Worm (Caenorhabditis elegans) whole organism, young adult: Measurements from ENCODE around the gene C30G12.6.
A peak's percentile ranks its signal among the peaks of the same experiment; 100 is the strongest.

Experiments
- Y79H2A.3 ChIP-seq: fragments of 200-800 bp; sonication (Bioruptor generic); conservative IDR thresholded peaks from 2 replicates; pipeline ENCODE4 v1.3.6; 2022; ENCODE audit warnings: missing genetic modification reagents, missing genetic modification characterization, missing compliant biosample characterization
- ZK185.1 ChIP-seq: sonication (generic microtip); optimal IDR thresholded peaks from 2 replicates; lab custom pipeline; 2016; ENCODE audit warnings: mild to moderate bottlenecking, missing genetic modification characterization, missing compliant biosample characterization; ENCODE audit not compliant: poor library complexity, severe bottlenecking
- atf-7 ChIP-seq: sonication (generic microtip); optimal IDR thresholded peaks from 2 replicates; lab custom pipeline; 2017; ENCODE audit warnings: mild to moderate bottlenecking, missing genetic modification characterization, missing compliant biosample characterization
- attf-3 ChIP-seq: fragments of 200-800 bp; sonication (Bioruptor generic); conservative IDR thresholded peaks from 2 replicates; pipeline ENCODE4 v1.3.6; 2022; ENCODE audit warnings: missing genetic modification reagents, missing genetic modification characterization, missing compliant biosample characterization
- attf-5 ChIP-seq: fragments of 200-800 bp; sonication (Bioruptor generic); optimal IDR thresholded peaks from 2 replicates; lab custom pipeline; 2018; ENCODE audit warnings: mild to moderate bottlenecking, missing genetic modification characterization, missing compliant biosample characterization
- ceh-100 ChIP-seq: fragments of 200-800 bp; sonication (Bioruptor generic); IDR thresholded peaks from 2 replicates; pipeline ENCODE4 v1.3.6; 2022; ENCODE audit warnings: missing genetic modification reagents, missing genetic modification characterization, missing compliant biosample characterization
- ceh-58 ChIP-seq: fragments of 200-800 bp; sonication (Bioruptor generic); IDR thresholded peaks from 2 replicates; pipeline ENCODE4 v1.3.6; 2022; ENCODE audit warnings: missing genetic modification characterization, missing compliant biosample characterization
- egl-44 ChIP-seq: fragments of 200-800 bp; sonication (Bioruptor generic); IDR thresholded peaks from 2 replicates; pipeline ENCODE4 v1.3.6; 2022; ENCODE audit warnings: missing genetic modification reagents, missing genetic modification characterization, missing compliant biosample characterization
- ekl-4 ChIP-seq: fragments of 200-800 bp; sonication (Bioruptor generic); IDR thresholded peaks from 2 replicates; pipeline ENCODE4 v1.3.6; 2022; ENCODE audit warnings: missing genetic modification reagents, missing genetic modification characterization, missing compliant biosample characterization
- gei-17 ChIP-seq: fragments of 200-800 bp; sonication (Bioruptor generic); optimal IDR thresholded peaks from 2 replicates; lab custom pipeline; 2018; ENCODE audit warnings: mild to moderate bottlenecking, missing genetic modification characterization, missing compliant biosample characterization
- hlh-12 ChIP-seq: sonication (generic microtip); optimal IDR thresholded peaks from 2 replicates; lab custom pipeline; 2016; ENCODE audit warnings: missing genetic modification characterization, missing compliant biosample characterization
- hlh-26 ChIP-seq: fragments of 200-800 bp; sonication (Bioruptor generic); conservative IDR thresholded peaks from 2 replicates; pipeline ENCODE4 v1.3.6; 2022; ENCODE audit warnings: missing genetic modification reagents, missing genetic modification characterization, missing compliant biosample characterization
- hmg-1.2 ChIP-seq: fragments of 200-800 bp; sonication (Bioruptor generic); IDR thresholded peaks from 2 replicates; pipeline ENCODE4 v1.3.6; 2022; ENCODE audit warnings: missing genetic modification reagents, missing genetic modification characterization, missing compliant biosample characterization
- let-607 ChIP-seq, 2 experiments: fragments of 200-800 bp in 1 of 2; sonication (Bioruptor generic) in 1 of 2; sonication (generic microtip) in 1 of 2; optimal IDR thresholded peaks; 2 replicates each; lab custom pipeline; 2016 to 2018; ENCODE audit warnings: mild to moderate bottlenecking in 2 of 2, missing compliant biosample characterization in 2 of 2, missing genetic modification characterization in 2 of 2, moderate library complexity in 2 of 2, missing genotype in 1 of 2
- lin-40 ChIP-seq: sonication (generic microtip); optimal IDR thresholded peaks from 2 replicates; lab custom pipeline; 2016; ENCODE audit warnings: missing genetic modification characterization, mild to moderate bottlenecking, missing compliant biosample characterization, missing genotype, missing genetic modification reagents
- lsy-27 ChIP-seq: sonication (generic microtip); optimal IDR thresholded peaks from 2 replicates; lab custom pipeline; 2017; ENCODE audit warnings: missing genetic modification characterization, mild to moderate bottlenecking, missing compliant biosample characterization, antibody characterized with exemption, missing genotype, borderline replicate concordance; ENCODE audit not compliant: insufficient read depth
- madf-10 ChIP-seq: sonication (generic microtip); optimal IDR thresholded peaks from 2 replicates; lab custom pipeline; 2016; ENCODE audit warnings: mild to moderate bottlenecking, missing genetic modification characterization, missing compliant biosample characterization
- madf-8 ChIP-seq: fragments of 200-800 bp; sonication (Bioruptor generic); conservative IDR thresholded peaks from 2 replicates; pipeline ENCODE4 v1.3.6; 2022; ENCODE audit warnings: missing genetic modification reagents, missing genetic modification characterization, missing compliant biosample characterization
- nfyb-1 ChIP-seq: fragments of 200-800 bp; sonication (Bioruptor generic); IDR thresholded peaks from 2 replicates; pipeline ENCODE4 v1.3.6; 2022; ENCODE audit warnings: missing genetic modification reagents, missing genetic modification characterization, missing compliant biosample characterization
- nhr-27 ChIP-seq: fragments of 200-800 bp; sonication (Bioruptor generic); optimal IDR thresholded peaks from 2 replicates; lab custom pipeline; 2018; ENCODE audit warnings: mild to moderate bottlenecking, missing genetic modification characterization, moderate library complexity, missing compliant biosample characterization
- nhr-80 ChIP-seq: sonication (generic microtip); optimal IDR thresholded peaks from 2 replicates; lab custom pipeline; 2016; ENCODE audit warnings: missing genetic modification characterization, missing compliant biosample characterization
- pbrm-1 ChIP-seq: fragments of 200-800 bp; sonication (Bioruptor generic); IDR thresholded peaks from 2 replicates; pipeline ENCODE4 v1.3.6; 2022; ENCODE audit warnings: missing genetic modification reagents, missing genetic modification characterization, missing compliant biosample characterization
- pha-4 ChIP-seq: fragments of 150-350 bp; sonication (generic microtip); optimal IDR thresholded peaks from 2 replicates; lab custom pipeline; 2014; ENCODE audit warnings: missing biosample characterization, missing genetic modification reagents, missing genetic modification characterization
- rec-8 ChIP-seq, 2 experiments: sonication (generic microtip); optimal IDR thresholded peaks; 2 replicates each; lab custom pipeline; 2016; ENCODE audit warnings: mild to moderate bottlenecking in 2 of 2, missing genetic modification characterization in 2 of 2, missing genetic modification reagents in 2 of 2, missing genotype in 2 of 2, missing biosample characterization in 1 of 2, missing compliant biosample characterization in 1 of 2, moderate library complexity in 1 of 2
- repo-1 ChIP-seq: sonication (generic microtip); optimal IDR thresholded peaks from 2 replicates; lab custom pipeline; 2017; ENCODE audit warnings: mild to moderate bottlenecking, missing genetic modification characterization, missing compliant biosample characterization
- sdz-38 ChIP-seq: sonication (generic microtip); optimal IDR thresholded peaks from 2 replicates; lab custom pipeline; 2016; ENCODE audit warnings: missing genotype, missing genetic modification characterization, missing compliant biosample characterization
- somi-1 ChIP-seq: fragments of 200-800 bp; sonication (Bioruptor generic); optimal IDR thresholded peaks from 2 replicates; lab custom pipeline; 2018; ENCODE audit warnings: mild to moderate bottlenecking, missing genetic modification characterization, missing compliant biosample characterization
- unc-62 ChIP-seq: fragments of 150-350 bp; optimal IDR thresholded peaks from 2 replicates; lab custom pipeline; 2014; ENCODE audit warnings: missing biosample characterization, missing genetic modification reagents, missing genetic modification characterization
- xnd-1 ChIP-seq: sonication (generic microtip); optimal IDR thresholded peaks from 2 replicates; lab custom pipeline; 2016; ENCODE audit warnings: missing genotype, missing genetic modification reagents, missing genetic modification characterization, missing compliant biosample characterization
- zfh-2 ChIP-seq: fragments of 200-800 bp; sonication (Bioruptor generic); conservative IDR thresholded peaks from 2 replicates; pipeline ENCODE4 v1.3.6; 2022; ENCODE audit warnings: missing genetic modification reagents, missing genetic modification characterization, missing compliant biosample characterization
- zim-3 ChIP-seq: sonication (generic microtip); optimal IDR thresholded peaks from 2 replicates; lab custom pipeline; 2017; ENCODE audit warnings: mild to moderate bottlenecking, missing genetic modification characterization, moderate library complexity, missing compliant biosample characterization

The C30G12.6 gene

DNA sequence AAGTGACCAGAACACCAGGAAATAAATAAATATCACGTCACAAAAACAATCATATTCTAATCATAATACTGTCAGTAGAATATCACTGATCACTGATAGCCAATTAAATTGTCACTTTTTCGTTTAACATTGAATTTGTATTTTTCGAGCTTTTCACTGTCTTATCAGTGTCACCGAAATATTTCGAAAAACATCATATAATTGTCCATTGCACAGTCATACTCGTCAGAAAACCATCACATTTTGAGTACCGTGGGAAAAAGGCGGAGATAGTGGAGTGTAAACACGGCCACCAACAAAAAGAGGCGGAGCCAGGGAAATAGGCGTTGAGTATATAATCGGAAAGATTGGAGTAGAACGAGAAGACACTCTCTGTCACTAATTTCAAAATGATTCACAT is 18.6 kb downstream of the C30G12.6 start (continued):
- peak in 1 of 2 experiments; percentile 22 for TF ChIP-seq let-607 (tag; optimal IDR thresholded peaks at IDR 0.05; lab: Kevin White, UChicago)
- no peak for TF ChIP-seq hlh-12 (tag; lab: Kevin White, UChicago)
- no peak for TF ChIP-seq attf-3 (GFP tag; lab: Robert Waterston, UW)
- peak; percentile 54 for TF ChIP-seq atf-7 (tag; lab: Kevin White, UChicago)

- TF ChIP-seq nhr-80 (peak; percentile 56), Y79H2A.3 (no peak)
- TF ChIP-seq, all 124 proteins: peak for 1
These were observed 22.3 kb downstream of the C30G12.6 start for ce11 chrII:7273517-7273916.

DNA sequence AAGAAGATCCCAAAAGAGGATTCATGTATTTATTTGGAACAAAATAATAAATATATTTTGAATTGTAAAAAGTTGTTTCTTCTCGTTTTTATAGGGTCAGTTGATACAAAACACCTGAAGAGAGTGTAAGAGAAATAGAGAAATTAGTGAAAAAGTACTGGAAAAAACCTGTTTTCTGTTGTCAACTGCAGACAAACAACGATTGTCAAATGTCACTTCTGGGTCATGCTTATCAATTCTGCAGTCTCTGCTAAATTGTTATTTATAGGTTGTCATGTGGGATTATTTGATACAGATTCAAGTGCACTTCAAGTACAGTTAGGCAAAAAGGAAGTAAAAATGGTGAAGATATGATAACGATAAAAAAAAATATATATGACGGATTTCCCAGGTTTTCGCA is 23.3 kb downstream of the C30G12.6 start:
- TF ChIP-seq unc-62 (GFP tag; lab: Kevin White, UChicago) (no peak), lin-40 (peak; percentile 35)

- TF ChIP-seq ZK185.1 (no peak), nhr-80 (peak; percentile 62)
These were observed 26.0 kb downstream of the C30G12.6 start for ce11 chrII:7269783-7270182.

- TF ChIP-seq nhr-80: peak; percentile 76
- no peak for TF ChIP-seq zfh-2 (GFP tag; lab: Robert Waterston, UW)
- TF ChIP-seq lsy-27 (tag; lab: Kevin White, UChicago): no peak
- TF ChIP-seq let-607 (tag; optimal IDR thresholded peaks at IDR 0.05; lab: Kevin White, UChicago): peak in 1 of 2 experiments; percentile 4
- no peak for TF ChIP-seq madf-10
- no peak for TF ChIP-seq somi-1 (GFP tag; lab: Kevin White, UChicago)
- TF ChIP-seq pbrm-1: no peak
- no peak for TF ChIP-seq xnd-1 (tag; lab: Kevin White, UChicago)
- TF ChIP-seq rec-8 (tag; optimal IDR thresholded peaks at IDR 0.05; lab: Kevin White, UChicago): no peak
- TF ChIP-seq ceh-58 (GFP tag; lab: Robert Waterston, UW): no peak
- TF ChIP-seq pha-4 (tag; lab: Kevin White, UChicago): peak; percentile 35
- no peak for TF ChIP-seq Y79H2A.3
- no peak for TF ChIP-seq madf-8 (GFP tag; lab: Robert Waterston, UW)
- TF ChIP-seq, all 124 proteins: peak for 3
These were observed 31.1 kb downstream of the C30G12.6 start for ce11 chrII:7264675-7265074.

DNA sequence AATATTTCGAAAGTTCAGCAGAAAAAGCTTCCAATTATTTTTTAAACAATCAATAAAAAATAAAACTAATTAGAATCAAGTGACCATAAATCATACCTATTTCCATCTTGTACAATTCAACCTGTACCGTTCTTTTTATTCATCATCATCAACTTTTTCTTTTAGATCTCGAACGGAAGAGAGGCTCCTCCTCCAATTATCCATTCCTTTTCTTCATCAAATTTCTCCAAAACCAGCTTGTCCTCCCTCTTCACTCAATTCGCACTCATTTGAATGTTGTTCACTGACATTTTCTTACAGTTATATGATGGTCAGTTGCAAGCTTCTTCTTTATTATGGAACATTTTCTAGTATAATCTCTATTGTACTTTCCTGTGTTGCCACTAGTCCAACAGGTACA is 34.0 kb downstream of the C30G12.6 start, which contains the start of gene C30G12.4:
Gene C30G12.4 (plus strand): TSS at position 301 of the 400 bp plus-strand sequence.
- TF ChIP-seq ceh-100 (GFP tag; lab: Robert Waterston, UW): no peak
- TF ChIP-seq egl-44 (GFP tag; lab: Robert Waterston, UW): no peak
- no peak for TF ChIP-seq zim-3 (tag; lab: Kevin White, UChicago)
- TF ChIP-seq pbrm-1: no peak
- TF ChIP-seq gei-17 (GFP tag; lab: Kevin White, UChicago): no peak
- TF ChIP-seq repo-1 (tag; lab: Kevin White, UChicago): no peak
- no peak for TF ChIP-seq sdz-38
- TF ChIP-seq hlh-26 (GFP tag; lab: Robert Waterston, UW): no peak

- TF ChIP-seq attf-5 (GFP tag; lab: Kevin White, UChicago) (peak; percentile 15), nhr-80 (peak; percentile 82), pbrm-1 (peak; percentile 29; the same call in 1 of the 2 replicates), nfyb-1 (GFP tag; lab: Robert Waterston, UW) (0 out of 2 replicates have a peak, but pooled peaks have one; percentile 15), ceh-100 (GFP tag; lab: Robert Waterston, UW) (no peak), attf-3 (GFP tag; lab: Robert Waterston, UW) (0 out of 2 replicates have a peak, but pooled peaks have one; percentile 23), nhr-27 (tag; lab: Kevin White, UChicago) (no peak), ekl-4 (GFP tag; lab: Robert Waterston, UW) (0 out of 2 replicates have a peak, but pooled peaks have one; percentile 36), rec-8 (tag; optimal IDR thresholded peaks at IDR 0.05; lab: Kevin White, UChicago) (no peak), hmg-1.2 (GFP tag; lab: Robert Waterston, UW) (0 out of 2 replicates have a peak, but pooled peaks have one; percentile 16)
These were observed 40.1 kb downstream of the C30G12.6 start, which contains the start of gene F32A5.8 for ce11 chrII:7255614-7256162. TSS of gene F32A5.8 (plus strand) at chrII:7256112.
